Worm (Caenorhabditis elegans) whole organism, L1 larva: ENCODE measurements around the gene K05F1.8.

ENCODE experiments used
- C34B4.2 ChIP-seq: sonication (generic microtip); optimal IDR thresholded peaks from 2 replicates; lab custom pipeline; 2017; ENCODE audit warnings: mild to moderate bottlenecking, missing genetic modification characterization, missing compliant biosample characterization
- aly-2 ChIP-seq: fragments of 150-350 bp; optimal IDR thresholded peaks from 2 replicates; lab custom pipeline; 2014; ENCODE audit warnings: missing biosample characterization, missing genetic modification characterization
- ama-1 ChIP-seq: fragments of 150-350 bp; optimal IDR thresholded peaks from 2 replicates; lab custom pipeline; 2014
- egl-27 ChIP-seq, 2 experiments: fragments of 150-350 bp in 1 of 2; sonication (generic microtip); optimal IDR thresholded peaks; 3 replicates each; lab custom pipeline; 2017 to 2018; ENCODE audit warnings: missing biosample characterization in 2 of 2, missing genetic modification characterization in 2 of 2, missing genetic modification reagents in 2 of 2
- fkh-10 ChIP-seq: sonication (generic microtip); optimal IDR thresholded peaks from 2 replicates; lab custom pipeline; 2017; ENCODE audit warnings: missing biosample characterization, missing genetic modification reagents, missing genetic modification characterization
- fos-1 ChIP-seq: fragments of 150-350 bp; optimal IDR thresholded peaks from 2 replicates; lab custom pipeline; 2014; ENCODE audit warnings: missing biosample characterization, missing genetic modification characterization
- isw-1 ChIP-seq: fragments of 200-800 bp; sonication (Bioruptor generic); IDR thresholded peaks from 2 replicates; pipeline ENCODE4 v1.3.6; 2022; ENCODE audit warnings: missing genetic modification characterization, missing compliant biosample characterization
- nhr-237 ChIP-seq: fragments of 150-350 bp; optimal IDR thresholded peaks from 2 replicates; lab custom pipeline; 2014; ENCODE audit warnings: missing biosample characterization, missing genetic modification characterization
- sup-37 ChIP-seq: fragments of 200-800 bp; sonication (Bioruptor generic); optimal IDR thresholded peaks from 2 replicates; lab custom pipeline; 2018; ENCODE audit warnings: mild to moderate bottlenecking, missing genetic modification characterization, missing compliant biosample characterization
- swsn-7 ChIP-seq: sonication (generic microtip); optimal IDR thresholded peaks from 2 replicates; lab custom pipeline; 2016; ENCODE audit warnings: missing genetic modification characterization, missing compliant biosample characterization

ce11 chrII:5845441-5845840, 46.0 kb upstream of the K05F1.8 start, which contains the start of the genes ZK1248.17 and H41C03.3:
- TF ChIP-seq egl-27 (tag; optimal IDR thresholded peaks at IDR 0.05; lab: Kevin White, UChicago) (no peak), C34B4.2 (tag; lab: Kevin White, UChicago) (no peak), sup-37 (GFP tag; lab: Kevin White, UChicago) (no peak), fkh-10 (GFP tag; lab: Kevin White, UChicago) (no peak), ama-1 (no peak), nhr-237 (tag; lab: Kevin White, UChicago) (no peak), isw-1 (no peak), swsn-7 (tag; lab: Kevin White, UChicago) (no peak), fos-1 (tag; lab: Kevin White, UChicago) (no peak), aly-2 (tag; lab: Kevin White, UChicago) (no peak)
